Fruit fly (Drosophila melanogaster) whole organism, wandering third instar larva: ENCODE results near the gene robo2.
A peak's percentile ranks its signal among the peaks of the same experiment; 100 is the strongest.

Experiments
- Abd-B ChIP-seq: fragments of >200 bp; optimal IDR thresholded peaks from 2 replicates; lab custom pipeline; 2017; ENCODE audit warnings: missing biosample characterization, missing genetic modification characterization
- CG32264 ChIP-seq: fragments of 200-800 bp; sonication (Bioruptor generic); optimal IDR thresholded peaks from 2 replicates; lab custom pipeline; 2016; ENCODE audit warnings: missing biosample characterization, missing genetic modification characterization
- CG9705 ChIP-seq: fragments of 200-800 bp; sonication (Bioruptor generic); optimal IDR thresholded peaks from 2 replicates; lab custom pipeline; 2018; ENCODE audit warnings: missing biosample characterization, mild to moderate bottlenecking, missing genetic modification characterization
- Dfd ChIP-seq: fragments of >200 bp; optimal IDR thresholded peaks from 2 replicates; lab custom pipeline; 2017; ENCODE audit warnings: missing biosample characterization, missing genetic modification characterization
- Dif ChIP-seq: fragments of 200-275, 200-300 bp; sonication (Bioruptor generic); optimal IDR thresholded peaks from 2 replicates; lab custom pipeline; 2018; ENCODE audit warnings: missing biosample characterization, missing genetic modification characterization; ENCODE audit not compliant: partially characterized antibody
- GATAd ChIP-seq: sonication (Bioruptor generic); optimal IDR thresholded peaks from 2 replicates; lab custom pipeline; 2016; ENCODE audit warnings: missing biosample characterization, missing genetic modification characterization
- HLH106 ChIP-seq: fragments of 200-800 bp; optimal IDR thresholded peaks from 3 replicates; lab custom pipeline; 2019; ENCODE audit warnings: missing biosample characterization, mild to moderate bottlenecking, missing genetic modification characterization, moderate library complexity
- Hnf4 ChIP-seq: fragments of 200-800 bp; sonication (Bioruptor generic); optimal IDR thresholded peaks from 2 replicates; lab custom pipeline; 2016; ENCODE audit warnings: missing biosample characterization, mild to moderate bottlenecking, missing genetic modification characterization
- Hr78 ChIP-seq: fragments of >200 bp; optimal IDR thresholded peaks from 2 replicates; lab custom pipeline; 2017; ENCODE audit warnings: missing biosample characterization, missing genetic modification characterization
- Hr83 ChIP-seq: fragments of 200-300 bp; sonication (Bioruptor generic); optimal IDR thresholded peaks from 2 replicates; lab custom pipeline; 2016; ENCODE audit warnings: missing biosample characterization, mild to moderate bottlenecking, missing genetic modification characterization, moderate library complexity; ENCODE audit not compliant: poor library complexity, severe bottlenecking
- Jra ChIP-seq: sonication (Bioruptor generic); optimal IDR thresholded peaks from 2 replicates; lab custom pipeline; 2016; ENCODE audit warnings: missing biosample characterization, missing genetic modification characterization
- Mio ChIP-seq: sonication (Bioruptor generic); optimal IDR thresholded peaks from 2 replicates; lab custom pipeline; 2016; ENCODE audit warnings: missing biosample characterization, missing genetic modification characterization
- OdsH ChIP-seq: fragments of 200-800 bp; sonication (Bioruptor generic); optimal IDR thresholded peaks from 2 replicates; lab custom pipeline; 2016; ENCODE audit warnings: missing biosample characterization, mild to moderate bottlenecking, missing genetic modification characterization
- Rel ChIP-seq, 2 experiments: fragments of 200-800 bp; sonication (Bioruptor generic) in 1 of 2; optimal IDR thresholded peaks; 2 replicates in 1 of 2; 3 replicates in 1 of 2; lab custom pipeline; 2016 to 2019; ENCODE audit warnings: mild to moderate bottlenecking in 2 of 2, missing biosample characterization in 2 of 2, missing genetic modification characterization in 2 of 2, moderate library complexity in 1 of 2
- Sp1 ChIP-seq: fragments of 200-800 bp; sonication (Bioruptor generic); optimal IDR thresholded peaks from 3 replicates; lab custom pipeline; 2019; ENCODE audit warnings: missing biosample characterization, mild to moderate bottlenecking, missing genetic modification characterization, moderate library complexity
- Vsx2 ChIP-seq: fragments of 200-300, 225-300 bp; sonication (Bioruptor generic); optimal IDR thresholded peaks from 2 replicates; lab custom pipeline; 2018; ENCODE audit warnings: missing biosample characterization, missing genetic modification characterization; ENCODE audit not compliant: partially characterized antibody
- br ChIP-seq: fragments of 200-800 bp; sonication (Bioruptor generic); optimal IDR thresholded peaks from 2 replicates; lab custom pipeline; 2016; ENCODE audit warnings: missing biosample characterization, missing genetic modification characterization
- brk ChIP-seq: fragments of 200-800 bp; sonication (Bioruptor generic); optimal IDR thresholded peaks from 2 replicates; lab custom pipeline; 2016; ENCODE audit warnings: missing biosample characterization, mild to moderate bottlenecking, missing genetic modification characterization
- dl ChIP-seq, 2 experiments: fragments of 175-275, 200-275 bp in 1 of 2; fragments of 200-275 bp in 1 of 2; sonication (Bioruptor generic); optimal IDR thresholded peaks; lab custom pipeline; 2018; ENCODE audit warnings: mild to moderate bottlenecking in 2 of 2, missing biosample characterization in 2 of 2, missing genetic modification characterization in 2 of 2, moderate library complexity in 2 of 2; ENCODE audit not compliant: partially characterized antibody in 2 of 2, insufficient read depth in 1 of 2
- dmrt93B ChIP-seq: fragments of 200-800 bp; sonication (Bioruptor generic); optimal IDR thresholded peaks from 2 replicates; lab custom pipeline; 2018; ENCODE audit warnings: missing biosample characterization, mild to moderate bottlenecking, missing genetic modification characterization
- dsf ChIP-seq: sonication (Bioruptor generic); optimal IDR thresholded peaks from 2 replicates; lab custom pipeline; 2016; ENCODE audit warnings: missing biosample characterization, missing genetic modification characterization, borderline replicate concordance
- foxo ChIP-seq, 2 experiments: fragments of 200-800 bp; sonication (Bioruptor generic); optimal IDR thresholded peaks; 2 replicates in 1 of 2; 3 replicates in 1 of 2; lab custom pipeline; 2016 to 2017; ENCODE audit warnings: missing biosample characterization in 2 of 2, missing genetic modification characterization in 2 of 2
- fru ChIP-seq: fragments of 200-800 bp; sonication (Bioruptor generic); optimal IDR thresholded peaks from 3 replicates; lab custom pipeline; 2016; ENCODE audit warnings: missing biosample characterization, mild to moderate bottlenecking, missing genetic modification characterization
- h ChIP-seq: fragments of 200-800 bp; sonication (Bioruptor generic); optimal IDR thresholded peaks from 3 replicates; lab custom pipeline; 2016; ENCODE audit warnings: missing biosample characterization, mild to moderate bottlenecking, missing genetic modification characterization
- jim ChIP-seq: fragments of 175-275, 200-325 bp; sonication (Bioruptor generic); optimal IDR thresholded peaks from 2 replicates; lab custom pipeline; 2016; ENCODE audit warnings: missing biosample characterization, mild to moderate bottlenecking, missing genetic modification characterization
- pan ChIP-seq: fragments of >200 bp; optimal IDR thresholded peaks from 2 replicates; lab custom pipeline; 2017
- psq ChIP-seq: fragments of 200-800 bp; sonication (Bioruptor generic); optimal IDR thresholded peaks from 3 replicates; lab custom pipeline; 2017; ENCODE audit warnings: missing biosample characterization, mild to moderate bottlenecking, missing genetic modification characterization, moderate library complexity
- rgr ChIP-seq: fragments of 200-800 bp; sonication (Bioruptor generic); optimal IDR thresholded peaks from 3 replicates; lab custom pipeline; 2016; ENCODE audit warnings: missing biosample characterization, mild to moderate bottlenecking, missing genetic modification characterization
- sage ChIP-seq: fragments of 200-800 bp; sonication (Bioruptor generic); optimal IDR thresholded peaks from 2 replicates; lab custom pipeline; 2016; ENCODE audit warnings: missing biosample characterization, mild to moderate bottlenecking, missing genetic modification characterization
- sv ChIP-seq: fragments of 200-800 bp; sonication (Bioruptor generic); optimal IDR thresholded peaks from 3 replicates; lab custom pipeline; 2016; ENCODE audit warnings: missing biosample characterization, missing genetic modification characterization
- tai ChIP-seq: sonication (Bioruptor generic); optimal IDR thresholded peaks from 2 replicates; lab custom pipeline; 2016; ENCODE audit warnings: missing biosample characterization, missing genetic modification characterization
- usp ChIP-seq: fragments of >200 bp; optimal IDR thresholded peaks from 2 replicates; lab custom pipeline; 2017; ENCODE audit warnings: missing biosample characterization, missing genetic modification characterization
- woc ChIP-seq: sonication (Bioruptor generic); optimal IDR thresholded peaks from 2 replicates; lab custom pipeline; 2016; ENCODE audit warnings: missing biosample characterization, mild to moderate bottlenecking, missing genetic modification characterization

Gene robo2

dm6 chr2L:1435494-1435893, 15.2 kb upstream of the robo2 start:
- TF ChIP-seq foxo (GFP tag; optimal IDR thresholded peaks at IDR 0.05; lab: Kevin White, UChicago) (no peak), pan (lab: Kevin White, UChicago) (no peak), psq (GFP tag; lab: Kevin White, UChicago) (no peak), sv (GFP tag; lab: Kevin White, UChicago) (no peak), CG9705 (no peak), CG32264 (GFP tag; lab: Kevin White, UChicago) (no peak), h (GFP tag; lab: Kevin White, UChicago) (no peak), brk (GFP tag; lab: Kevin White, UChicago) (no peak), GATAd (GFP tag; lab: Kevin White, UChicago) (no peak)

dm6 chr2L:1434948-1435347, 14.7 kb upstream of the robo2 start:
- TF ChIP-seq br (GFP tag; lab: Kevin White, UChicago), result no peak
- TF ChIP-seq fru (GFP tag; lab: Kevin White, UChicago), result no peak
- TF ChIP-seq Hr83 (GFP tag; lab: Kevin White, UChicago), result no peak
- no peak for TF ChIP-seq Jra
- TF ChIP-seq dl (GFP tag; optimal IDR thresholded peaks at IDR 0.05; lab: Kevin White, UChicago; ENCODE audit: insufficient read depth in 1 of 2, partially characterized antibody in 2 of 2), result no peak
- no peak for TF ChIP-seq sage (GFP tag; lab: Kevin White, UChicago)
- no peak for TF ChIP-seq h (GFP tag; lab: Kevin White, UChicago)
- TF ChIP-seq Dfd (GFP tag; lab: Kevin White, UChicago), result no peak
- TF ChIP-seq Sp1, result no peak
- no peak for TF ChIP-seq Abd-B (GFP tag; lab: Kevin White, UChicago)
- TF ChIP-seq jim, result no peak
- TF ChIP-seq usp (GFP tag; lab: Kevin White, UChicago), result no peak
- no peak for TF ChIP-seq tai (GFP tag; lab: Kevin White, UChicago)
- no peak for TF ChIP-seq Rel (GFP tag; optimal IDR thresholded peaks at IDR 0.05; lab: Kevin White, UChicago)
- TF ChIP-seq Rel (tag; optimal IDR thresholded peaks at IDR 0.05; lab: Kevin White, UChicago), result no peak
- TF ChIP-seq foxo (GFP tag; optimal IDR thresholded peaks at IDR 0.05; lab: Kevin White, UChicago), result no peak
- TF ChIP-seq pan (lab: Kevin White, UChicago), result no peak
- TF ChIP-seq Vsx2 (GFP tag; lab: Kevin White, UChicago), result no peak

dm6 chr2L:1433732-1434131, 13.5 kb upstream of the robo2 start:
- no peak for TF ChIP-seq sv (GFP tag; lab: Kevin White, UChicago)
- TF ChIP-seq tai (GFP tag; lab: Kevin White, UChicago), result no peak
- peak; percentile 76 for TF ChIP-seq dmrt93B (GFP tag; lab: Kevin White, UChicago)
- TF ChIP-seq fru (GFP tag; lab: Kevin White, UChicago), result peak; percentile 89
- TF ChIP-seq jim, result no peak
- no peak for TF ChIP-seq brk (GFP tag; lab: Kevin White, UChicago)
- TF ChIP-seq Hr78, result no peak
- TF ChIP-seq br (GFP tag; lab: Kevin White, UChicago), result peak; percentile 81
- TF ChIP-seq Mio (GFP tag; lab: Kevin White, UChicago), result peak; percentile 51
- TF ChIP-seq Vsx2 (GFP tag; lab: Kevin White, UChicago), result no peak
- TF ChIP-seq Sp1, result peak; percentile 71
- no peak for TF ChIP-seq woc (GFP tag; lab: Kevin White, UChicago)
- no peak for TF ChIP-seq rgr (GFP tag; lab: Kevin White, UChicago)
- TF ChIP-seq dsf (GFP tag; lab: Kevin White, UChicago), result no peak
- no peak for TF ChIP-seq Dif
- TF ChIP-seq Jra, result peak; percentile 44
- no peak for TF ChIP-seq Abd-B (GFP tag; lab: Kevin White, UChicago)
- peak; percentile 3 for TF ChIP-seq GATAd (GFP tag; lab: Kevin White, UChicago)
- TF ChIP-seq Hr83 (GFP tag; lab: Kevin White, UChicago), result no peak
- TF ChIP-seq pan (lab: Kevin White, UChicago), result no peak
- peak; percentile 73 for TF ChIP-seq Hnf4
- peak; percentile 76 for TF ChIP-seq OdsH (GFP tag; lab: Kevin White, UChicago)
- peak; percentile 49 for TF ChIP-seq CG9705
- TF ChIP-seq Dfd (GFP tag; lab: Kevin White, UChicago), result no peak
- TF ChIP-seq psq (GFP tag; lab: Kevin White, UChicago), result peak; percentile 73
- TF ChIP-seq CG32264 (GFP tag; lab: Kevin White, UChicago), result no peak
- TF ChIP-seq HLH106, result peak; percentile 83
